Fruit fly (Drosophila melanogaster): Measurements from ENCODE around the gene CG3473.

- TF ChIP-seq CG8478 (optimal IDR thresholded peaks at IDR 0.05) (no peak), CTCF (optimal IDR thresholded peaks at IDR 0.05) (no peak)
These were observed 4.6 kb downstream of the CG3473 start for dm6 chr2L:14558818-14559405.
